Fruit fly (Drosophila melanogaster): ENCODE results near the gene Argk1.

Gene Argk1

dm6 chr3L:9023627-9024026, 42.2 kb downstream of the Argk1 start (continued):
- TF ChIP-seq dac (GFP tag; optimal IDR thresholded peaks at IDR 0.05) (no peak), Sox102F (GFP tag; optimal IDR thresholded peaks at IDR 0.05) (peak; percentile 34), CG11762 (GFP tag; optimal IDR thresholded peaks at IDR 0.05; ENCODE audit: insufficient read depth) (no peak), CG31627 (GFP tag; optimal IDR thresholded peaks at IDR 0.05) (peak; percentile 41), Met (GFP tag; optimal IDR thresholded peaks at IDR 0.05) (peak; percentile 41), CG8319 (GFP tag; optimal IDR thresholded peaks at IDR 0.05) (no peak), Ets21C (GFP tag; optimal IDR thresholded peaks at IDR 0.05) (peak; percentile 2), fd59A (GFP tag; optimal IDR thresholded peaks at IDR 0.05) (no peak), cyc (GFP tag; optimal IDR thresholded peaks at IDR 0.05) (no peak), OdsH (GFP tag; optimal IDR thresholded peaks at IDR 0.05) (peak; percentile 9), CG6792 (GFP tag; optimal IDR thresholded peaks at IDR 0.05) (no peak), CG16779 (tag; optimal IDR thresholded peaks at IDR 0.05) (no peak), Blimp-1 (GFP tag; optimal IDR thresholded peaks at IDR 0.05) (no peak), achi (GFP tag; optimal IDR thresholded peaks at IDR 0.05) (peak; percentile 9), CG1621 (tag; optimal IDR thresholded peaks at IDR 0.05) (no peak), CG4318 (GFP tag; optimal IDR thresholded peaks at IDR 0.05) (no peak), salr (GFP tag; optimal IDR thresholded peaks at IDR 0.05) (no peak)

dm6 chr3L:9020436-9021370, 45.1 kb downstream of the Argk1 start:
- TF ChIP-seq CG15336 (GFP tag; IDR thresholded peaks at IDR 0.05) (no peak), CG6163 (GFP tag; IDR thresholded peaks at IDR 0.05) (no peak), CG10631 (GFP tag; optimal IDR thresholded peaks at IDR 0.05) (peak; percentile 8), fkh (GFP tag; optimal IDR thresholded peaks at IDR 0.05) (peak; percentile 41)

- no peak for TF ChIP-seq CG3032 (tag; optimal IDR thresholded peaks at IDR 0.05)
- TF ChIP-seq fkh (GFP tag; optimal IDR thresholded peaks at IDR 0.05), result peak; percentile 24
Measured at dm6 chr3L:9019196-9019662, 46.6 kb downstream of the Argk1 start, which contains the start of gene Doc2. TSS of gene Doc2 (minus strand) at chr3L:9019246.

dm6 chr3L:9017414-9017813, 48.4 kb downstream of the Argk1 start:
- TF ChIP-seq dsx (GFP tag; optimal IDR thresholded peaks at IDR 0.05; ENCODE audit: poor library complexity, severe bottlenecking) (no peak), Sox102F (GFP tag; optimal IDR thresholded peaks at IDR 0.05) (no peak), CG9139 (GFP tag; optimal IDR thresholded peaks at IDR 0.05) (no peak), lz (GFP tag; optimal IDR thresholded peaks at IDR 0.05) (no peak), Sox15 (GFP tag; optimal IDR thresholded peaks at IDR 0.05) (no peak), Eip78C (GFP tag) (no peak), CG6276 (GFP tag; optimal IDR thresholded peaks at IDR 0.05) (no peak), CG3919 (GFP tag; optimal IDR thresholded peaks at IDR 0.05) (no peak), Smox (GFP tag; optimal IDR thresholded peaks at IDR 0.05) (no peak), dac (GFP tag; optimal IDR thresholded peaks at IDR 0.05) (no peak), Ets21C (GFP tag; optimal IDR thresholded peaks at IDR 0.05) (no peak), Hr4 (GFP tag; optimal IDR thresholded peaks at IDR 0.05) (no peak), pdm3 (GFP tag; optimal IDR thresholded peaks at IDR 0.05) (no peak), CG11902 (GFP tag; optimal IDR thresholded peaks at IDR 0.05) (no peak), fd85E (GFP tag; optimal IDR thresholded peaks at IDR 0.05) (no peak)

Measured in whole organism, prepupa.